Fruit fly (Drosophila melanogaster) S2 (cell line): ENCODE results near the gene Ssl1.

Experiments
- CG8478 ChIP-seq: fragments of >200 bp; optimal IDR thresholded peaks from 2 replicates; lab custom pipeline; 2018
- CTCF ChIP-seq, 2 experiments: fragments of >200 bp; optimal IDR thresholded peaks; 2 replicates each; lab custom pipeline; 2018

- no peak for TF ChIP-seq CG8478
- TF ChIP-seq CTCF (optimal IDR thresholded peaks at IDR 0.05; lab: Kevin White, UChicago), result no peak
These were observed 8.1 kb downstream of the Ssl1 start for dm6 chr3L:22886939-22887338.
